Worm (Caenorhabditis elegans): ENCODE measurements around the gene K02G10.5.

The K02G10.5 gene

DNA sequence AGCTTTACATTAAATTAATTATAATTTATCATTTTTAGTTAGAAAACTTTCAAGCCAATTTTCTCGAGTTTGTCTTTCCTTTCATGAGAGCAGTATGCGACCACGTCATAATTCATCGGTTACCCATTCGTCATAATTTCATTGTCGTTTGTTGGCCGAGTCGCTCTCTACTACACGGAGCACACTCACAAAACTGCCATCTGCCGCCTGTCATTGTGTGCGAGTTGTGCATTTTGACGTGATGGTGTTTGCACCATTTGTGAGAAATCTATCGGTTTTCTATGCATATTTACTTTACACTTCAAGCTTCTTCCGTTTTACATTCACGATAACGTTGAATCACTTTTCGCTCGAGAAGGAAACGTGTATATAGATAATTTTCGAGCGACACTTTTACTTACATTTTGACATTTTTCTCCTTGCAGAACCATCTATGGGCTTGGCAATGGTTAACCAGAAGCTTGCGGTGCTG is 15.8 kb upstream of the K02G10.5 start, which contains the start of gene dhhc-10 (continued):
- TF ChIP-seq pha-4 (tag; optimal IDR thresholded peaks at IDR 0.05), result no peak
- TF ChIP-seq F13H6.1 (tag; optimal IDR thresholded peaks at IDR 0.05), result no peak
- no peak for TF ChIP-seq syd-9 (tag; optimal IDR thresholded peaks at IDR 0.05)
- no peak for TF ChIP-seq ref-2 (tag; optimal IDR thresholded peaks at IDR 0.05)
- TF ChIP-seq ztf-16 (tag; optimal IDR thresholded peaks at IDR 0.05), result no peak
- TF ChIP-seq K02D7.2 (tag; optimal IDR thresholded peaks at IDR 0.05), result no peak
- TF ChIP-seq sox-4 (tag; optimal IDR thresholded peaks at IDR 0.05), result no peak
- TF ChIP-seq unc-42 (tag; optimal IDR thresholded peaks at IDR 0.05), result peak; percentile 84
- no peak for TF ChIP-seq tbx-7 (tag; optimal IDR thresholded peaks at IDR 0.05)
- peak; percentile 40 for TF ChIP-seq dve-1 (tag; optimal IDR thresholded peaks at IDR 0.05)
- TF ChIP-seq ceh-18 (tag; optimal IDR thresholded peaks at IDR 0.05), result no peak
- TF ChIP-seq nhr-232 (tag; optimal IDR thresholded peaks at IDR 0.05), result no peak
- peak; percentile 45 for TF ChIP-seq tbx-2 (tag; optimal IDR thresholded peaks at IDR 0.05)
- peak; percentile 93 for TF ChIP-seq unc-55 (GFP tag; optimal IDR thresholded peaks at IDR 0.05)
- no peak for TF ChIP-seq sox-2 (GFP tag; IDR thresholded peaks at IDR 0.05)
- no peak for TF ChIP-seq hlh-6 (tag; optimal IDR thresholded peaks at IDR 0.05)
- no peak for TF ChIP-seq ttx-3 (tag; optimal IDR thresholded peaks at IDR 0.05)
- TF ChIP-seq hlh-13 (GFP tag; optimal IDR thresholded peaks at IDR 0.05), result no peak
- no peak for TF ChIP-seq gmeb-2 (tag; optimal IDR thresholded peaks at IDR 0.05)
- no peak for TF ChIP-seq lim-6 (tag; optimal IDR thresholded peaks at IDR 0.05)
- TF ChIP-seq unc-3 (GFP tag; conservative IDR thresholded peaks at IDR 0.05), result no peak
- no peak for TF ChIP-seq unc-3 (tag; optimal IDR thresholded peaks at IDR 0.05)
- no peak for TF ChIP-seq eyg-1 (tag; optimal IDR thresholded peaks at IDR 0.05)
- TF ChIP-seq ceh-48 (tag; optimal IDR thresholded peaks at IDR 0.05), result peak; percentile 59
- no peak for TF ChIP-seq ceh-19 (GFP tag; optimal IDR thresholded peaks at IDR 0.05)
- TF ChIP-seq hlh-30 (tag; optimal IDR thresholded peaks at IDR 0.05; ENCODE audit: insufficient read depth), result no peak

DNA sequence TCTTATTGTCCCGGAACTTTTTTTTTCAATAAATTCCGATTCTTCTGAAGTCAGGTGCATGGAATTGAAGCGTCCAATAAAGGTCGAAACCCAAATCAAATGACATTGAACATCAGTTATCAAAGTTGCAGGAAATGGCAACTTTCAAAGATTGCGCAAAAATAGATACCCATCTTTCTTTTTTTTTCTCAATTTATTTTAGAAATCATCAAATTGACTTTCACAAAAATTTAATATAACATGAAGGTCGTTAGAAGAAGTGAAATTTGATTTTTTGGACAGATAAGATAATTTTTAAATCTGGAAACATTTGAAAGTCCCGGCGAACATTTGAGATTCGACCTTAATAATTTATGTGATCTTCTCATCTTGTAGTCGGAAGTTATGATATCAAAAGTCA is 14.7 kb upstream of the K02G10.5 start:
- TF ChIP-seq rnt-1 (tag; optimal IDR thresholded peaks at IDR 0.05) (no peak), ceh-24 (tag; optimal IDR thresholded peaks at IDR 0.05) (no peak)

DNA sequence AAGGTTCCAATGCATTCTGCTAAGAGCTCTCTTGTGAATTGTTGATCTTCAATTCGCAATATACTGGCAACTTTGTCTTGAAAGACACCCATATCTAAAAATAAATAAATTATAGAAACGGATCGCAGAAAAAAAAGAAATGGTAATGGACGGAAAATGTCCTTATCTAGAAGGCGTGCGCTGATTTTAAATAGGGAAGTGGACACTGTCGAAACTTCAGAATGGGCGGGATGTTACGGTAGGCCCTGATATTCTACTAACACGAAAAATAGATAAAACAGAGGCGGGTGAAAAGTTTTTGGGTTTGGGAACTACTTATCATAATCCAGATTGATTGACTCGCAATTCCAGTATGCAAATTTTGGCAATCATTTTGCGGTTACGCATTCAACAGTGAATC is 13.9 kb upstream of the K02G10.5 start, which contains the start of gene aqp-8:
TSS of gene aqp-8 (minus strand) at position 101 of the 400 bp plus-strand sequence.
- TF ChIP-seq elt-4 (tag; optimal IDR thresholded peaks at IDR 0.05) (no peak), ceh-22 (tag; optimal IDR thresholded peaks at IDR 0.05) (no peak), ceh-6 (GFP tag; optimal IDR thresholded peaks at IDR 0.05) (no peak), pros-1 (tag; optimal IDR thresholded peaks at IDR 0.05) (no peak), T23F11.4 (GFP tag; optimal IDR thresholded peaks at IDR 0.05) (no peak), hlh-8 (tag; optimal IDR thresholded peaks at IDR 0.05) (no peak), hlh-6 (tag; optimal IDR thresholded peaks at IDR 0.05) (no peak), rnt-1 (tag; optimal IDR thresholded peaks at IDR 0.05) (no peak), madf-2 (tag; optimal IDR thresholded peaks at IDR 0.05) (no peak), ceh-48 (tag; optimal IDR thresholded peaks at IDR 0.05) (no peak), ceh-2 (tag; optimal IDR thresholded peaks at IDR 0.05) (no peak), mec-3 (tag; optimal IDR thresholded peaks at IDR 0.05; ENCODE audit: borderline replicate concordance) (no peak)

DNA sequence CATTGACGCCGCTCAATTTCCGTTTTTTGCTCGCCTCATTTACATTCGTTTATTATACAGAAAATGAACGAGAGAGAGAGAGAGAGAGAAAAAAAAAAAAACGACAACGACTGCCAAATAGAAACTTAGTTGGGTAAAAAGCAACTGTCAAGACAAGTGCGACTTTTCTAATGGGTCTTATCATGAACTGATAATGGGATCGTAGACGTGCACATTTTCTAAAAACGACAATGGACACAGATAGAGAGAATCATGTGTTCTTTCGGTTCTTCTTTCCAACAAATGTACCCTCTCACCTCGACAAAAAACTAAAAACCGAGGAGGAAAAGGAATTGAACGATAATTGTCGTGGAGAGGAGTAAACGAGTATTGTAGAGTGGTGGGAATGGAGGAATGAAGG is 9.1 kb upstream of the K02G10.5 start:
- no peak for TF ChIP-seq syd-9 (tag; optimal IDR thresholded peaks at IDR 0.05)
- no peak for TF ChIP-seq ceh-19 (GFP tag; optimal IDR thresholded peaks at IDR 0.05)
- TF ChIP-seq rnt-1 (tag; optimal IDR thresholded peaks at IDR 0.05), result no peak
- no peak for TF ChIP-seq hlh-13 (GFP tag; optimal IDR thresholded peaks at IDR 0.05)
- peak; percentile 37 for TF ChIP-seq elt-2 (tag; optimal IDR thresholded peaks at IDR 0.05)
